Worm (Caenorhabditis elegans): Measurements from ENCODE around the gene F16B12.1.

DNA sequence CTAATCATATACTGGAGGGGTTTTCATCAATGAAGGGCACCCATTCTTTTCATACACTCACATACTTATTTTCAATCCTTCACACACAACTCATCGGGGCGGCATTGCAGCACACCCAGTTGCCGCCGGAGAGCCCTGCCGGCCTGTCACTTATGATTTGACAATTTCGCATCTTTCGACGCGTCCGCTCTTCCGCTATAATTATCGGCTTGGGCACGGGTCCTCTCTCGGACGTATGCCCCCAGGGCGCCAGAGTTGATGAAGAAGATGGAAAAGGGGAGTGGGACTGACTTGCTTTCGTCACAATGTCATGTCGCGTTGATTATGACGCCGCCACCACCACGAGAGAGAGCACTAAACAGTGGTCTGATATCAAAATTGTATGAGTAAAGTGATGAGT lies 40.9 kb upstream of the F16B12.1 start:
- TF ChIP-seq him-1 (tag; optimal IDR thresholded peaks at IDR 0.05) (no peak), W03F9.2 (tag; optimal IDR thresholded peaks at IDR 0.05) (no peak), dao-5 (tag; optimal IDR thresholded peaks at IDR 0.05) (no peak)
